Fruit fly (Drosophila melanogaster) whole organism, prepupa: ENCODE data around the gene PMP34.

Experiments
- Blimp-1 ChIP-seq: fragments of 200-800 bp; sonication (Bioruptor generic); optimal IDR thresholded peaks from 3 replicates; lab custom pipeline; 2017; ENCODE audit warnings: missing biosample characterization, missing genetic modification characterization, mild to moderate bottlenecking, moderate library complexity, missing genetic modification reagents
- CG10631 ChIP-seq: fragments of 200-800 bp; sonication (Bioruptor generic); optimal IDR thresholded peaks from 2 replicates; lab custom pipeline; 2016; ENCODE audit warnings: missing biosample characterization, missing genetic modification characterization
- CG10669 ChIP-seq: fragments of 200-800 bp; sonication (Bioruptor generic); optimal IDR thresholded peaks from 3 replicates; lab custom pipeline; 2018; ENCODE audit warnings: missing biosample characterization, mild to moderate bottlenecking, missing genetic modification characterization, moderate library complexity
- CG11294 ChIP-seq: fragments of 200-800 bp; sonication (Bioruptor generic); IDR thresholded peaks from 2 replicates; pipeline ENCODE4 v1.3.6; 2022; ENCODE audit warnings: missing biosample characterization, missing genetic modification characterization
- CG11762 ChIP-seq: fragments of 200-800 bp; sonication (Bioruptor generic); optimal IDR thresholded peaks from 3 replicates; lab custom pipeline; 2016; ENCODE audit warnings: missing biosample characterization, missing genetic modification characterization; ENCODE audit not compliant: insufficient read depth
- CG11902 ChIP-seq: fragments of 200-800 bp; sonication (Bioruptor generic); optimal IDR thresholded peaks from 3 replicates; lab custom pipeline; 2016; ENCODE audit warnings: missing biosample characterization, missing genetic modification characterization
- CG15336 ChIP-seq: fragments of 200-800 bp; sonication (Bioruptor generic); IDR thresholded peaks from 2 replicates; pipeline ENCODE4 v1.3.6; 2022; ENCODE audit warnings: missing biosample characterization, missing genetic modification characterization
- CG1621 ChIP-seq: fragments of 200-800 bp; sonication (Bioruptor generic); optimal IDR thresholded peaks from 3 replicates; lab custom pipeline; 2018; ENCODE audit warnings: missing biosample characterization, mild to moderate bottlenecking, missing genetic modification characterization
- CG16779 ChIP-seq: fragments of 200-800 bp; sonication (Bioruptor generic); optimal IDR thresholded peaks from 3 replicates; lab custom pipeline; 2017; ENCODE audit warnings: missing biosample characterization, mild to moderate bottlenecking, missing genetic modification characterization
- CG3032 ChIP-seq: fragments of 200-800 bp; optimal IDR thresholded peaks from 2 replicates; lab custom pipeline; 2019; ENCODE audit warnings: missing biosample characterization, mild to moderate bottlenecking, missing genetic modification characterization, moderate library complexity
- CG31627 ChIP-seq: fragments of 200-800 bp; sonication (Bioruptor generic); optimal IDR thresholded peaks from 3 replicates; lab custom pipeline; 2016; ENCODE audit warnings: missing biosample characterization, missing genetic modification characterization
- CG32006 ChIP-seq: fragments of 200-800 bp; sonication (Bioruptor generic); optimal IDR thresholded peaks from 3 replicates; lab custom pipeline; 2017; ENCODE audit warnings: missing biosample characterization, mild to moderate bottlenecking, missing genetic modification characterization
- CG34406 ChIP-seq: fragments of 200-800 bp; sonication (Bioruptor generic); optimal IDR thresholded peaks from 3 replicates; lab custom pipeline; 2016; ENCODE audit warnings: missing biosample characterization, missing genetic modification characterization
- CG3919 ChIP-seq: fragments of 200-800 bp; sonication (Bioruptor generic); optimal IDR thresholded peaks from 3 replicates; lab custom pipeline; 2016; ENCODE audit warnings: missing biosample characterization, missing genetic modification characterization
- CG4318 ChIP-seq: fragments of 200-800 bp; sonication (Bioruptor generic); optimal IDR thresholded peaks from 3 replicates; lab custom pipeline; 2017; ENCODE audit warnings: missing biosample characterization, mild to moderate bottlenecking, missing genetic modification characterization
- CG6276 ChIP-seq: fragments of 200-800 bp; sonication (Bioruptor generic); optimal IDR thresholded peaks from 2 replicates; lab custom pipeline; 2017; ENCODE audit warnings: missing biosample characterization, mild to moderate bottlenecking, missing genetic modification characterization
- CG6808 ChIP-seq: fragments of 200-800 bp; sonication (Bioruptor generic); optimal IDR thresholded peaks from 3 replicates; lab custom pipeline; 2017; ENCODE audit warnings: missing biosample characterization, missing genetic modification characterization, mild to moderate bottlenecking, moderate library complexity, missing genetic modification reagents
- CG6854 ChIP-seq: fragments of 200-800 bp; sonication (Bioruptor generic); optimal IDR thresholded peaks from 2 replicates; lab custom pipeline; 2017; ENCODE audit warnings: missing biosample characterization, mild to moderate bottlenecking, missing genetic modification characterization
- CG7368 ChIP-seq: fragments of 200-800 bp; sonication (Bioruptor generic); optimal IDR thresholded peaks from 3 replicates; lab custom pipeline; 2016; ENCODE audit warnings: missing biosample characterization, missing genetic modification characterization
- CG8119 ChIP-seq: fragments of 200-800 bp; sonication (Bioruptor generic); IDR thresholded peaks from 3 replicates; pipeline ENCODE4 v1.3.6; 2022; ENCODE audit warnings: missing biosample characterization, missing genetic modification characterization
- CG8319 ChIP-seq: fragments of 200-800 bp; sonication (Bioruptor generic); optimal IDR thresholded peaks from 3 replicates; lab custom pipeline; 2016; ENCODE audit warnings: missing biosample characterization, missing genetic modification characterization
- CG8632 ChIP-seq: fragments of 200-800 bp; sonication (Bioruptor generic); optimal IDR thresholded peaks from 3 replicates; lab custom pipeline; 2016; ENCODE audit warnings: missing biosample characterization, missing genetic modification characterization
- CG9139 ChIP-seq: fragments of 200-800 bp; sonication (Bioruptor generic); optimal IDR thresholded peaks from 3 replicates; lab custom pipeline; 2017; ENCODE audit warnings: missing biosample characterization, mild to moderate bottlenecking, missing genetic modification characterization
- Eip75B ChIP-seq: fragments of 200-800 bp; sonication (Bioruptor generic); optimal IDR thresholded peaks from 3 replicates; lab custom pipeline; 2016; ENCODE audit warnings: missing biosample characterization, missing genetic modification characterization
- Eip78C ChIP-seq: fragments of 200-800 bp; sonication (Bioruptor generic); peaks from one replicate; lab custom pipeline; 2016; ENCODE audit warnings: missing biosample characterization, missing genetic modification characterization
- Ets96B ChIP-seq: fragments of 200-800 bp; optimal IDR thresholded peaks from 2 replicates; lab custom pipeline; 2019; ENCODE audit warnings: missing biosample characterization, mild to moderate bottlenecking, missing genetic modification characterization, moderate library complexity
- Gug ChIP-seq: fragments of 200-800 bp; sonication (Bioruptor generic); IDR thresholded peaks from 2 replicates; pipeline ENCODE4 v1.3.6; 2022; ENCODE audit warnings: missing biosample characterization, missing genetic modification characterization
- Hr38 ChIP-seq: sonication (Bioruptor generic); optimal IDR thresholded peaks from 2 replicates; lab custom pipeline; 2016; ENCODE audit warnings: missing biosample characterization, missing genetic modification characterization
- Hr39 ChIP-seq: fragments of 200-800 bp; sonication (Bioruptor generic); optimal IDR thresholded peaks from 2 replicates; lab custom pipeline; 2016; ENCODE audit warnings: missing biosample characterization, missing genetic modification characterization
- Hr4 ChIP-seq: fragments of 200-800 bp; sonication (Bioruptor generic); optimal IDR thresholded peaks from 3 replicates; lab custom pipeline; 2016; ENCODE audit warnings: missing biosample characterization, missing genetic modification characterization
- Lpt ChIP-seq: fragments of 200-800 bp; sonication (Bioruptor generic); optimal IDR thresholded peaks from 3 replicates; lab custom pipeline; 2016; ENCODE audit warnings: missing biosample characterization, missing genetic modification characterization
- Met ChIP-seq: fragments of 200-800 bp; sonication (Bioruptor generic); optimal IDR thresholded peaks from 3 replicates; lab custom pipeline; 2016; ENCODE audit warnings: missing biosample characterization, missing genetic modification characterization
- OdsH ChIP-seq: fragments of 200-800 bp; sonication (Bioruptor generic); optimal IDR thresholded peaks from 3 replicates; lab custom pipeline; 2016; ENCODE audit warnings: missing biosample characterization, missing genetic modification characterization
- Smox ChIP-seq: fragments of 200-800 bp; sonication (Bioruptor generic); optimal IDR thresholded peaks from 3 replicates; lab custom pipeline; 2016; ENCODE audit warnings: missing biosample characterization, missing genetic modification characterization
- Sox102F ChIP-seq: fragments of 200-800 bp; sonication (Bioruptor generic); optimal IDR thresholded peaks from 2 replicates; lab custom pipeline; 2016; ENCODE audit warnings: missing biosample characterization, mild to moderate bottlenecking, missing genetic modification characterization
- Sox15 ChIP-seq: fragments of 200-800 bp; sonication (Bioruptor generic); optimal IDR thresholded peaks from 3 replicates; lab custom pipeline; 2016; ENCODE audit warnings: missing biosample characterization, missing genetic modification characterization
- acj6 ChIP-seq: fragments of 200-800 bp; sonication (Bioruptor generic); optimal IDR thresholded peaks from 3 replicates; lab custom pipeline; 2016; ENCODE audit warnings: missing biosample characterization, missing genetic modification characterization
- cyc ChIP-seq: fragments of 200-800 bp; sonication (Bioruptor generic); optimal IDR thresholded peaks from 3 replicates; lab custom pipeline; 2016; ENCODE audit warnings: missing biosample characterization, missing genetic modification characterization
- dac ChIP-seq: fragments of 200-800 bp; sonication (Bioruptor generic); optimal IDR thresholded peaks from 2 replicates; lab custom pipeline; 2017; ENCODE audit warnings: missing biosample characterization, mild to moderate bottlenecking, missing genetic modification characterization
- dsx ChIP-seq: fragments of 200-800 bp; optimal IDR thresholded peaks from 3 replicates; lab custom pipeline; 2019; ENCODE audit warnings: missing biosample characterization, mild to moderate bottlenecking, missing genetic modification characterization, moderate library complexity; ENCODE audit not compliant: poor library complexity, severe bottlenecking
- fd59A ChIP-seq: fragments of 200-800 bp; sonication (Bioruptor generic); optimal IDR thresholded peaks from 2 replicates; lab custom pipeline; 2017; ENCODE audit warnings: missing biosample characterization, mild to moderate bottlenecking, missing genetic modification characterization, missing genetic modification reagents
- fd85E ChIP-seq: fragments of 200-800 bp; sonication (Bioruptor generic); optimal IDR thresholded peaks from 3 replicates; lab custom pipeline; 2016; ENCODE audit warnings: missing biosample characterization, missing genetic modification characterization
- fkh ChIP-seq: fragments of 200-800 bp; sonication (Bioruptor generic); optimal IDR thresholded peaks from 3 replicates; lab custom pipeline; 2017; ENCODE audit warnings: missing biosample characterization, mild to moderate bottlenecking, missing genetic modification characterization, moderate library complexity
- net ChIP-seq: fragments of 200-800 bp; sonication (Bioruptor generic); optimal IDR thresholded peaks from 3 replicates; lab custom pipeline; 2016; ENCODE audit warnings: missing biosample characterization, missing genetic modification characterization
- pdm3 ChIP-seq: fragments of 200-800 bp; sonication (Bioruptor generic); optimal IDR thresholded peaks from 3 replicates; lab custom pipeline; 2016; ENCODE audit warnings: missing biosample characterization, missing genetic modification characterization
- salr ChIP-seq, 2 experiments: fragments of 200-800 bp; sonication (Bioruptor generic); optimal IDR thresholded peaks; 3 replicates each; lab custom pipeline; 2016 to 2018; ENCODE audit warnings: missing biosample characterization in 2 of 2, missing genetic modification characterization in 2 of 2, mild to moderate bottlenecking in 1 of 2
- spab ChIP-seq: fragments of 200-800 bp; sonication (Bioruptor generic); optimal IDR thresholded peaks from 2 replicates; lab custom pipeline; 2017; ENCODE audit warnings: missing biosample characterization, mild to moderate bottlenecking, missing genetic modification characterization, missing genetic modification reagents
- svp ChIP-seq: fragments of 200-800 bp; sonication (Bioruptor generic); peaks from one replicate; lab custom pipeline; 2016; ENCODE audit warnings: missing biosample characterization, missing genetic modification characterization
- topi ChIP-seq: fragments of 200-800 bp; sonication (Bioruptor generic); optimal IDR thresholded peaks from 3 replicates; lab custom pipeline; 2016; ENCODE audit warnings: missing biosample characterization, missing genetic modification characterization
- vri ChIP-seq: fragments of 200-800 bp; sonication (Bioruptor generic); optimal IDR thresholded peaks from 3 replicates; lab custom pipeline; 2016; ENCODE audit warnings: missing biosample characterization, mild to moderate bottlenecking, missing genetic modification characterization

PMP34 gene

DNA sequence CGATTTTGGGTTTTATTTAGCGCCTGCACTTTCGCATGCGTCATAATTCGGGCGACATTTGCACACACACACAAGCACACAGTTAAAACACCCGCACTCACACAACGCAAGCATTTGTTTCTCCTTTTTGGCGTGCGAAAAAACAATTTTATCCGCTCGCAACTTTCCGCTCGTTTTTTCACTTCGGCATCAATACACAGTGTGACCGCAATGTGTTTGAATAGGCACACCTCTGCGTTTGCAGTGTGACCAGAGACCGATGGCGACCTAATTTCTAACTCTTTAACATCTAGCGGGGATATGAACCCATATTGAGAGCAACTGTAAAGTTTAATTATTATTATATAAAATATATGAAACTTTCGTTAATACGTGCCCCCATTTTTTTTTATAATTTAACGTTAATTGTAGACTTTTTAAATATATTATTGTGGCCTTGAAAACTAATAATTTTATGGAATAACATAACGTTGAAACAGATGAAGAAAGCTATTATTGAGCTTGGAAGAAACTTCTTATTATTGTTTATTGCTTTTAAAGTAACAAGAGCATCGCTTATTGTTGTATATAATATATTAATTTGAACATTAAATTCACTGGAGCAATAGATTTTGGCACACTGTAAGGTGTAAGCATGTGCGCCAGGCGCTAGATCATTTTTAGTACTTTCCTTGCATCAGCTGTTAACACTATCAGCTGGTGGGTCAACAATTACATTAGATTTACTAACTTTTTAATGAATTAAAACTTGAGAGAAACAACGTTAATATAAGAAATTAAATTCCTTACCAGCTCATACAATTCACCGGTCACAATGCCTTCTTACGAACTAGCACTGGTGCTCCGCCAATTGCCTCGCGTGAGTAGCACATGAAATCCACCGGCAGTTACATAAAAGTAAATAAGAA, 45.6 kb downstream of the PMP34 start, which contains the start of the genes Cip4 and mRpS6:
TSS of gene Cip4 (minus strand) at position 216 of the 908 bp plus-strand sequence.
TSS of gene mRpS6 (plus strand) at position 664 of the 908 bp plus-strand sequence.
- TF ChIP-seq CG3032 = peak; percentile 31
- peak; percentile 80 for TF ChIP-seq CG31627 (GFP tag; lab: Kevin White, UChicago)
- TF ChIP-seq Hr4 (GFP tag; lab: Kevin White, UChicago) = peak; percentile 78
- peak; percentile 77 for TF ChIP-seq Sox15 (GFP tag; lab: Kevin White, UChicago)
- TF ChIP-seq CG6276 (GFP tag; lab: Kevin White, UChicago) = no peak
- TF ChIP-seq fkh (GFP tag; lab: Kevin White, UChicago) = peak; percentile 56
- peak; percentile 92 for TF ChIP-seq Eip78C
- no peak for TF ChIP-seq Sox102F (GFP tag; lab: Kevin White, UChicago)
- TF ChIP-seq CG10631 (GFP tag; lab: Kevin White, UChicago) = peak; percentile 86
- peak; percentile 80 for TF ChIP-seq Smox (GFP tag; lab: Kevin White, UChicago)
- TF ChIP-seq fd59A = peak; percentile 31
- TF ChIP-seq OdsH (GFP tag; lab: Kevin White, UChicago) = peak; percentile 87
- peak; percentile 81 for TF ChIP-seq Met (GFP tag; lab: Kevin White, UChicago)
- TF ChIP-seq fd85E (GFP tag; lab: Kevin White, UChicago) = no peak
- peak; percentile 39 for TF ChIP-seq CG16779 (tag; lab: Kevin White, UChicago)
- no peak for TF ChIP-seq CG11902 (GFP tag; lab: Kevin White, UChicago)
- TF ChIP-seq dsx (GFP tag; lab: Kevin White, UChicago) = peak; percentile 70
- peak; percentile 64 for TF ChIP-seq CG11294
- TF ChIP-seq topi (GFP tag; lab: Kevin White, UChicago) = peak; percentile 52
- TF ChIP-seq Lpt (GFP tag; lab: Kevin White, UChicago) = peak; percentile 55
- TF ChIP-seq CG10669 (GFP tag; lab: Kevin White, UChicago) = no peak
- peak; percentile 81 for TF ChIP-seq CG34406
- TF ChIP-seq CG32006 (GFP tag; lab: Kevin White, UChicago) = peak; percentile 76
- peak; percentile 79 for TF ChIP-seq CG8632 (GFP tag; lab: Kevin White, UChicago)
- TF ChIP-seq CG6854 (GFP tag; lab: Kevin White, UChicago) = peak; percentile 54
- peak; percentile 60 for TF ChIP-seq Eip75B
- TF ChIP-seq net (GFP tag; lab: Kevin White, UChicago) = peak; percentile 84
- TF ChIP-seq CG8119 (GFP tag; lab: Robert Waterston, UW) = peak; percentile 66; the same call in 2 of the 3 replicates
- TF ChIP-seq dac = peak; percentile 39
- TF ChIP-seq CG3919 = peak; percentile 19
- TF ChIP-seq Hr39 = peak; percentile 76
- TF ChIP-seq Hr38 = no peak
- no peak for TF ChIP-seq Blimp-1 (GFP tag; lab: Kevin White, UChicago)
- TF ChIP-seq CG9139 = no peak
- TF ChIP-seq CG1621 (tag; lab: Kevin White, UChicago) = no peak
- TF ChIP-seq svp (GFP tag; lab: Kevin White, UChicago) = no peak
- TF ChIP-seq CG6808 (GFP tag; lab: Kevin White, UChicago) = peak; percentile 6
- peak; percentile 66 for TF ChIP-seq vri (GFP tag; lab: Kevin White, UChicago)
- no peak for TF ChIP-seq CG7368 (GFP tag; lab: Kevin White, UChicago)
- TF ChIP-seq CG8319 (GFP tag; lab: Kevin White, UChicago) = peak; percentile 46
- TF ChIP-seq Gug = peak; percentile 40; the same call in 1 of the 2 replicates
- peak; percentile 87 for TF ChIP-seq acj6 (GFP tag; lab: Kevin White, UChicago)
- peak; percentile 49 to 79 for TF ChIP-seq salr (GFP tag; optimal IDR thresholded peaks at IDR 0.05; lab: Kevin White, UChicago)
- TF ChIP-seq CG4318 = peak; percentile 72
- peak; percentile 86 for TF ChIP-seq pdm3 (GFP tag; lab: Kevin White, UChicago)
- no peak for TF ChIP-seq cyc (GFP tag; lab: Kevin White, UChicago)
- TF ChIP-seq CG11762 (GFP tag; lab: Kevin White, UChicago) = no peak
- TF ChIP-seq Ets96B = no peak
- TF ChIP-seq CG15336 (GFP tag; lab: Robert Waterston, UW) = peak; percentile 73
- TF ChIP-seq spab (GFP tag; lab: Kevin White, UChicago) = no peak
